Fruit fly (Drosophila melanogaster): ENCODE results near the gene TORIP.

The TORIP gene

dm6 chr3L:19813075-19813903, 8.4 kb upstream of the TORIP start, which contains the start of gene Cyp305a1 (continued):
- TF ChIP-seq sens (GFP tag): peak; percentile 79
- no peak for TF ChIP-seq CG18262 (tag; optimal IDR thresholded peaks at IDR 0.05)
- no peak for TF ChIP-seq Scr (GFP tag; IDR thresholded peaks at IDR 0.05; ENCODE audit: partially characterized antibody)
- TF ChIP-seq psq (GFP tag; optimal IDR thresholded peaks at IDR 0.05): no peak
- TF ChIP-seq Taf1 (GFP tag; IDR thresholded peaks at IDR 0.05): no peak
- peak; percentile 11 for TF ChIP-seq CG13296 (GFP tag; optimal IDR thresholded peaks at IDR 0.05)
- no peak for TF ChIP-seq HLH3B (GFP tag; IDR thresholded peaks at IDR 0.05)
- peak; percentile 57 for TF ChIP-seq CG7987 (GFP tag; optimal IDR thresholded peaks at IDR 0.05)
- no peak for TF ChIP-seq scrt (GFP tag; optimal IDR thresholded peaks at IDR 0.05)
- TF ChIP-seq CG11696 (GFP tag; IDR thresholded peaks at IDR 0.05): no peak
- no peak for TF ChIP-seq CG11560 (tag; IDR thresholded peaks at IDR 0.05)
- no peak for TF ChIP-seq eve (GFP tag; optimal IDR thresholded peaks at IDR 0.05)
- TF ChIP-seq Nf-YC (tag; optimal IDR thresholded peaks at IDR 0.05): no peak
- no peak for TF ChIP-seq Max (GFP tag; optimal IDR thresholded peaks at IDR 0.05)
- TF ChIP-seq CkIIα-i1 (GFP tag; IDR thresholded peaks at IDR 0.05): no peak
- peak; percentile 47 for TF ChIP-seq CG15514 (GFP tag; optimal IDR thresholded peaks at IDR 0.05)
- no peak for TF ChIP-seq gem (tag; optimal IDR thresholded peaks at IDR 0.05)
- TF ChIP-seq al (GFP tag; IDR thresholded peaks at IDR 0.05): no peak
- peak; percentile 82 for TF ChIP-seq CG13894 (tag; optimal IDR thresholded peaks at IDR 0.05)
- TF ChIP-seq sna (GFP tag; IDR thresholded peaks at IDR 0.05; ENCODE audit: partially characterized antibody): no peak
- TF ChIP-seq CG11093 (GFP tag; IDR thresholded peaks at IDR 0.05): no peak
- TF ChIP-seq Hr78 (GFP tag; optimal IDR thresholded peaks at IDR 0.05): no peak
- TF ChIP-seq Mrtf (GFP tag; IDR thresholded peaks at IDR 0.05): 0 out of 3 replicates have a peak, but pooled peaks have one; percentile 28
- peak; percentile 23 for TF ChIP-seq CG15696 (tag; optimal IDR thresholded peaks at IDR 0.05)
- no peak for TF ChIP-seq Xrp1 (GFP tag; IDR thresholded peaks at IDR 0.05)
- no peak for TF ChIP-seq CG18011 (GFP tag; optimal IDR thresholded peaks at IDR 0.05)
- TF ChIP-seq Chrac-16 (GFP tag; optimal IDR thresholded peaks at IDR 0.05): no peak
- TF ChIP-seq toy (GFP tag; IDR thresholded peaks at IDR 0.05): no peak
- TF ChIP-seq CG7372 (GFP tag; IDR thresholded peaks at IDR 0.05): no peak
- no peak for TF ChIP-seq CG4617 (GFP tag; optimal IDR thresholded peaks at IDR 0.05; ENCODE audit: borderline replicate concordance)
- no peak for TF ChIP-seq btn (GFP tag; optimal IDR thresholded peaks at IDR 0.05)
- TF ChIP-seq Bgb (GFP tag; IDR thresholded peaks at IDR 0.05; ENCODE audit: partially characterized antibody): 0 out of 2 replicates have a peak, but pooled peaks have one; percentile 13
- TF ChIP-seq CG32532 (GFP tag; IDR thresholded peaks at IDR 0.05): peak; percentile 10; the same call in 1 of the 2 replicates
- TF ChIP-seq tna (GFP tag; IDR thresholded peaks at IDR 0.05; ENCODE audit: partially characterized antibody): no peak
- peak; percentile 37 for TF ChIP-seq CG6813 (GFP tag; optimal IDR thresholded peaks at IDR 0.05)
- no peak for TF ChIP-seq Usf (GFP tag; optimal IDR thresholded peaks at IDR 0.05)
- TF ChIP-seq chinmo (GFP tag; IDR thresholded peaks at IDR 0.05; ENCODE audit: partially characterized antibody): no peak
- peak; percentile 18; the same call in 1 of the 2 replicates for TF ChIP-seq CG14014 (GFP tag; IDR thresholded peaks at IDR 0.05)
- no peak for TF ChIP-seq CG33557 (GFP tag; optimal IDR thresholded peaks at IDR 0.05)
- no peak for TF ChIP-seq pzg (GFP tag; optimal IDR thresholded peaks at IDR 0.05)
- no peak for TF ChIP-seq Gug (GFP tag; IDR thresholded peaks at IDR 0.05)
- TF ChIP-seq Spps (tag; optimal IDR thresholded peaks at IDR 0.05): no peak
- TF ChIP-seq kni (GFP tag; optimal IDR thresholded peaks at IDR 0.05): peak; percentile 44
- no peak for TF ChIP-seq crp (GFP tag; optimal IDR thresholded peaks at IDR 0.05)
- no peak for TF ChIP-seq BtbVII (GFP tag; optimal IDR thresholded peaks at IDR 0.05)
- no peak for TF ChIP-seq CG32772 (GFP tag; IDR thresholded peaks at IDR 0.05)
- peak; percentile 64 for TF ChIP-seq CG18599 (GFP tag; optimal IDR thresholded peaks at IDR 0.05)
- peak; percentile 90 for TF ChIP-seq CG10543 (GFP tag; optimal IDR thresholded peaks at IDR 0.05)
